Worm (Caenorhabditis elegans) whole organism, mixed stage, embryonic: Measurements from ENCODE around the gene Y54G2A.7.

ENCODE experiments used
- blmp-1 ChIP-seq: fragments of 150-350 bp; optimal IDR thresholded peaks from 2 replicates; lab custom pipeline; 2014; ENCODE audit warnings: missing biosample characterization, missing genetic modification characterization
- elt-3 ChIP-seq: fragments of 150-350 bp; optimal IDR thresholded peaks from 2 replicates; lab custom pipeline; 2014; ENCODE audit warnings: missing biosample characterization, missing genetic modification characterization
- lsy-2 ChIP-seq: fragments of 150-350 bp; optimal IDR thresholded peaks from 2 replicates; lab custom pipeline; 2014; ENCODE audit warnings: missing biosample characterization, missing genetic modification characterization
- nhr-12 ChIP-seq: fragments of 150-350 bp; optimal IDR thresholded peaks from 2 replicates; lab custom pipeline; 2014; ENCODE audit warnings: missing biosample characterization, missing genetic modification characterization
- nhr-237 ChIP-seq: fragments of 150-350 bp; optimal IDR thresholded peaks from 2 replicates; lab custom pipeline; 2014; ENCODE audit warnings: missing biosample characterization, missing genetic modification characterization
- snpc-4 ChIP-seq: fragments of 150-350 bp; optimal IDR thresholded peaks from 2 replicates; lab custom pipeline; 2014; ENCODE audit warnings: missing biosample characterization, missing genetic modification characterization
- ztf-11 ChIP-seq: fragments of 150-350 bp; optimal IDR thresholded peaks from 2 replicates; lab custom pipeline; 2014; ENCODE audit warnings: missing biosample characterization, missing genetic modification characterization

- no peak for TF ChIP-seq nhr-12
- no peak for TF ChIP-seq blmp-1 (tag; lab: Kevin White, UChicago)
- no peak for TF ChIP-seq nhr-237 (tag; lab: Kevin White, UChicago)
- TF ChIP-seq lsy-2 (tag; lab: Kevin White, UChicago), result no peak
- no peak for TF ChIP-seq snpc-4 (tag; lab: Kevin White, UChicago)
- no peak for TF ChIP-seq ztf-11 (tag; lab: Kevin White, UChicago)
- no peak for TF ChIP-seq elt-3 (tag; lab: Kevin White, UChicago)
Observed at ce11 chrIV:2841260-2841659, 2.9 kb downstream of the Y54G2A.7 start, which contains the start of gene clec-83.
